Worm (Caenorhabditis elegans) whole organism, midembryonic: ENCODE results near the gene R12B2.3.

Source experiments
- T22C8.4 ChIP-seq: fragments of 200-800 bp; sonication (Bioruptor generic); IDR thresholded peaks from 2 replicates; pipeline ENCODE4 v1.3.6; 2022; ENCODE audit warnings: missing genetic modification characterization, missing compliant biosample characterization
- cog-1 ChIP-seq: sonication (generic microtip); optimal IDR thresholded peaks from 2 replicates; lab custom pipeline; 2016; ENCODE audit warnings: missing genetic modification characterization, missing compliant biosample characterization
- flt-1 ChIP-seq: fragments of 200-800 bp; sonication (Bioruptor generic); IDR thresholded peaks from 2 replicates; pipeline ENCODE4 v1.3.6; 2022; ENCODE audit warnings: missing genetic modification characterization, missing compliant biosample characterization
- klf-2 ChIP-seq: fragments of 200-800 bp; sonication (Bioruptor generic); conservative IDR thresholded peaks from 2 replicates; pipeline ENCODE4 v1.3.6; 2022; ENCODE audit warnings: missing genetic modification reagents, missing genetic modification characterization, missing compliant biosample characterization
- med-1 ChIP-seq: sonication (generic microtip); optimal IDR thresholded peaks from 2 replicates; lab custom pipeline; 2017; ENCODE audit warnings: missing genetic modification characterization, mild to moderate bottlenecking, missing compliant biosample characterization, antibody characterized with exemption, missing genetic modification reagents; ENCODE audit not compliant: insufficient read depth
- ref-1 ChIP-seq: fragments of 200-800 bp; sonication (Bioruptor generic); conservative IDR thresholded peaks from 2 replicates; pipeline ENCODE4 v1.3.6; 2022; ENCODE audit warnings: missing genetic modification reagents, missing genetic modification characterization, missing compliant biosample characterization
- tab-1 ChIP-seq: fragments of 200-800 bp; sonication (Bioruptor generic); IDR thresholded peaks from 2 replicates; pipeline ENCODE4 v1.3.6; 2022; ENCODE audit warnings: missing genetic modification characterization, missing compliant biosample characterization
- ztf-23 ChIP-seq: fragments of 200-800 bp; sonication (Bioruptor generic); IDR thresholded peaks from 2 replicates; pipeline ENCODE4 v1.3.6; 2022; ENCODE audit warnings: missing genetic modification reagents, missing genetic modification characterization, missing compliant biosample characterization
- ztf-29 ChIP-seq: fragments of 200-800 bp; sonication (Bioruptor generic); IDR thresholded peaks from 2 replicates; pipeline ENCODE4 v1.3.6; 2022; ENCODE audit warnings: missing genetic modification reagents, missing genetic modification characterization, missing compliant biosample characterization

R12B2.3 gene

ce11 chrIII:5805273-5805672, at the start of gene R12B2.3:
Gene R12B2.3 (plus strand): TSS chrIII:5805573.
- TF ChIP-seq ref-1 (no peak), klf-2 (GFP tag; lab: Robert Waterston, UW) (no peak), tab-1 (no peak), flt-1 (no peak), ztf-29 (GFP tag; lab: Robert Waterston, UW) (no peak), ztf-23 (GFP tag; lab: Robert Waterston, UW) (no peak), cog-1 (tag; lab: Kevin White, UChicago) (no peak)

DNA sequence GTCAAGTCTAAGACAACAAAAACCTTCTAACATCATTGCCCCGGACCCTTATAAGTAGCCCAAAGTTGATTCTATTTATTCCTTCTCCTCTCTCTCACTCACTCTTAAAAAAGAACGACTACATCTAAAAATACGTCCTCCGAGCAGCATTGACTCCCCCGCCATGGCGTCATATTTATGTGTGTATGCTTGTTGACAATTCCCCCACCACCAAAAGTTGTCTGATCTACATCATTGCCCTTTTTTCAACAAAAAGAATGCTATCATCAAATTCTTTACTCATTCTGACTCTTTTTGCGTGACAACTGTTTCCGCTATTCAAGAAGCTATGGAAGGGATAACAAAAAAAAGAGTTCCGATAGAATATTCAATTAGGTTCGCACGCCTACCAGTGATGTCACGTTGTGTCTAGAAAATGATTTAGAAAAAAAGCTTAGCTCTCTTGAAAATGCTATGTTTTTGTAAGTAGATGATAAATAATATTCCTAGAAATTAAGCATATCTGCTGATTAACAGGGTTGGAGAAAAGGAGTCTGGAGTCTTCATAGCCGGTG, 47.8 kb upstream of the R12B2.3 start:
- TF ChIP-seq tab-1 (no peak), ref-1 (no peak), flt-1 (no peak), T22C8.4 (no peak), klf-2 (GFP tag; lab: Robert Waterston, UW) (no peak), ztf-23 (GFP tag; lab: Robert Waterston, UW) (no peak), cog-1 (tag; lab: Kevin White, UChicago) (no peak), med-1 (GFP tag; lab: Kevin White, UChicago) (no peak)

- TF ChIP-seq tab-1 (no peak), med-1 (GFP tag; lab: Kevin White, UChicago) (no peak), ztf-23 (GFP tag; lab: Robert Waterston, UW) (no peak), flt-1 (no peak), ref-1 (no peak), klf-2 (GFP tag; lab: Robert Waterston, UW) (no peak), T22C8.4 (no peak), cog-1 (tag; lab: Kevin White, UChicago) (no peak), ztf-29 (GFP tag; lab: Robert Waterston, UW) (no peak)
Measured at ce11 chrIII:5758519-5759099, 46.8 kb upstream of the R12B2.3 start.

DNA sequence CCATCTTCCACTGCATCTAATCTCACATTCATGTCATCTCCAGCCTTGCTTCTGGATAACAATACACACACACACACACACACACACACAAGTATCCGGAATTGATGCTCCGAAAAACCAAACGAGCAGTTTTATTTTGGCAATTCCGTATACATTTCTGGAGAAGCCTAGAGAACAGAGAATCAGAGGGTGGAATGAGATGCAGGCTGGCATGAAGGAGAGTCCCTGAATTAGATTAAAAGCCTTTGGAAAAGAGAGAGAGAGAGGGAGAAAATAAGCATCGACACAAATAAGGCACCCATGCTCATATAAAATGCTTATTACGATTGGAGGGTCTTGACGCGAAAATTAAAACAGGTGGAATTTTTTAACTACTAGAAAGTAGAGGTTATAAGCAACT, 44.7 kb upstream of the R12B2.3 start:
- no peak for TF ChIP-seq ztf-29 (GFP tag; lab: Robert Waterston, UW)
- TF ChIP-seq klf-2 (GFP tag; lab: Robert Waterston, UW), result no peak
- no peak for TF ChIP-seq tab-1
- TF ChIP-seq cog-1 (tag; lab: Kevin White, UChicago), result no peak
- TF ChIP-seq flt-1, result no peak
- TF ChIP-seq ref-1, result no peak
- TF ChIP-seq med-1 (GFP tag; lab: Kevin White, UChicago), result no peak
- no peak for TF ChIP-seq T22C8.4
- TF ChIP-seq ztf-23 (GFP tag; lab: Robert Waterston, UW), result no peak

- TF ChIP-seq ztf-23 (GFP tag; lab: Robert Waterston, UW) (no peak), tab-1 (no peak), med-1 (GFP tag; lab: Kevin White, UChicago) (no peak), klf-2 (GFP tag; lab: Robert Waterston, UW) (no peak), T22C8.4 (no peak)
Measured at ce11 chrIII:5761886-5762285, 43.5 kb upstream of the R12B2.3 start.

- no peak for TF ChIP-seq T22C8.4
Measured at ce11 chrIII:5763988-5764387, 41.4 kb upstream of the R12B2.3 start.

DNA sequence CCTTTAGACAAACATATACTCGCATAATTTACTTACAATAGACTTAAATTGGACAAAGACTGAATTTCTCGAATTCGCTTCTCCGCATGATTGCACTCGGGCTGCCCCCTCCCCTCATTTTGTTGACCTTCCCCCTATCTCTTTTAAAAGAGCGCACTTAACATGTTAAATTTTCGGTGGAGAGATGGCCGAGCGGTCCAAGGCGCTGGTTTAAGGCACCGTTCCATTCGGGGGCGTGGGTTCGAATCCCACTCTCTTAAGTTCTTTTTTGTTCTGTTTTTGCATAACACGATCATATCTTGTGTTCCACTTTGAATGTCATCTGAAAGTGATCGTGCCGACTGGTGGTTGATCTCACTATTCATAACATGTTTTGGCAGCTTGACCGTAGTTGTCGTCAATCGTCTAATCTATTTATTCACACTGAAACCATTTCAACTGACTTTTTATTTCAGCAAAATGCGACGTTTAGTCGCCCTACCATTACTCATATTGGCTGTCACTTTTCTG, 35.6 kb upstream of the R12B2.3 start, which contains the start of gene cutl-23:
Gene cutl-23 (plus strand): TSS at position 460 of the 510 bp plus-strand sequence.
- no peak; the same call in 1 of the 2 replicates for TF ChIP-seq klf-2 (GFP tag; lab: Robert Waterston, UW)
- TF ChIP-seq tab-1, result peak; percentile 80; the same call in 1 of the 2 replicates
- TF ChIP-seq cog-1 (tag; lab: Kevin White, UChicago), result peak; percentile 11
- TF ChIP-seq ref-1, result no peak
- no peak for TF ChIP-seq med-1 (GFP tag; lab: Kevin White, UChicago)
- 0 out of 2 replicates have a peak, but pooled peaks have one; percentile 42 for TF ChIP-seq ztf-29 (GFP tag; lab: Robert Waterston, UW)
- peak; percentile 73; the same call in 1 of the 2 replicates for TF ChIP-seq ztf-23 (GFP tag; lab: Robert Waterston, UW)
- TF ChIP-seq flt-1, result peak; percentile 76
- TF ChIP-seq T22C8.4, result no peak

ce11 chrIII:5782080-5782479, 23.3 kb upstream of the R12B2.3 start:
- TF ChIP-seq cog-1 (tag; lab: Kevin White, UChicago) (no peak), tab-1 (no peak), ztf-29 (GFP tag; lab: Robert Waterston, UW) (no peak), klf-2 (GFP tag; lab: Robert Waterston, UW) (no peak), T22C8.4 (no peak), ztf-23 (GFP tag; lab: Robert Waterston, UW) (no peak), med-1 (GFP tag; lab: Kevin White, UChicago) (no peak), flt-1 (no peak), ref-1 (no peak)

DNA sequence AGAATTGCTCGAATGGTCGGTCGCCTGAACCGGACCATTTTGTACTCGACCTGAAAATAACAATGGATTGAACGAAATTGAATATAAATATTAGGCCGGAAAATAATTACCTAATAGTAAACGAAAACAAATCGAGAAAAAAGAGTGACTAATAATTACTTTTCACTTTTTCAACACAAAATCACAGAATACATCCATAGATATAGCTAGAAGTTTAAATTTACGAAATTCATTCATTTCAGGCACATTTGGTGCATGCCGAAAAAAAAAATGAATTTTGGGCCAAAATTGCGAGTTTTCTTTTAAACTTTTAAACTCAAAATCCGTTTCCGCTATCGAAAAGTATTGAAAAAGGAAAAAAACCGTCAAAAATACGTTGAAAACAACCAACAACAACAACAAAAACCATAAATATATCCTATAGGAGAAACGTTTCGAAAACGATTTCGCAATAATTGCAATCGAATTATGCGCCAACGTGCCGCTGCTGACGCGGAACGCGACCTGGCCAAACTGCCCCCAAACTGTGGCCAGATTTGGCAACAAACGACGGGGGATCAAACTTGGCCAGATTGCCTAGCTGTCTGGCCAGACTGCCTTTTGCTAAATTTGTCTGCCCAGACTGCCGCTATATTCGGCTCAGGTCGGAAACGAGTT, 20.0 kb upstream of the R12B2.3 start, which contains the start of gene Y37B11A.3:
Gene Y37B11A.3 (minus strand): TSS at position 51 of the 657 bp plus-strand sequence.
- TF ChIP-seq ref-1, result no peak
- TF ChIP-seq cog-1 (tag; lab: Kevin White, UChicago), result no peak
- no peak for TF ChIP-seq flt-1
- TF ChIP-seq tab-1, result no peak
- 0 out of 2 replicates have a peak, but pooled peaks have one; percentile 27 for TF ChIP-seq ztf-23 (GFP tag; lab: Robert Waterston, UW)
- no peak for TF ChIP-seq ztf-29 (GFP tag; lab: Robert Waterston, UW)
- no peak for TF ChIP-seq T22C8.4

DNA sequence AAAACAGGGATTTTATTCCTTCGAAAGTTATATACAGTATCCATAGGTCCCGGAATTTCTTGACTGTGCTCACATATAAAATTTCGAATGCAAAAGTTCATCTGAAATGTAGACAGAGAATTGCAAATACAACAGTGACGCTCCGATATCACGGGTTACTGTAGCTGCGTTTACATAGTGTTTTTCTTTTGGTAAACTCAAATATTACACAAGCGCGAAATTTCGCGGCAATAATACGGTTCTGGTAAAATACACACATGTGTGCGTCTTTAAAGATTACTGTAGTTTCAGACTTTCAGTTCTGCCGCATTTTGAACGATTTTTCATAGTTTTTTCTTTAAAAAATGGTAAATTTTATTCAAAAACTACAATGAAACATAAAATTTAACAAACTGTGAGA, 14.8 kb upstream of the R12B2.3 start, which contains the start of gene rev-3:
Gene rev-3 (minus strand): TSS at position 101 of the 400 bp plus-strand sequence.
- TF ChIP-seq ztf-29 (GFP tag; lab: Robert Waterston, UW) (no peak), ref-1 (no peak), ztf-23 (GFP tag; lab: Robert Waterston, UW) (no peak), med-1 (GFP tag; lab: Kevin White, UChicago) (no peak), T22C8.4 (no peak)
